Fruit fly (Drosophila melanogaster) whole organism, embryonic: Measurements from ENCODE around the gene ct.
A peak's percentile ranks its signal among the peaks of the same experiment; 100 is the strongest.

ENCODE experiments used
- Ada2b ChIP-seq: fragments of 200-800 bp; sonication (Bioruptor generic); IDR thresholded peaks from 2 replicates; pipeline ENCODE4 v1.3.6; 2022; ENCODE audit warnings: missing biosample characterization, missing genetic modification characterization
- Adf1 ChIP-seq: fragments of 200-800 bp; sonication (Bioruptor generic); IDR thresholded peaks from 2 replicates; pipeline ENCODE4 v1.3.6; 2022; ENCODE audit warnings: missing biosample characterization, missing genetic modification characterization
- Atf3 ChIP-seq: fragments of 200-800 bp; sonication (Bioruptor generic); optimal IDR thresholded peaks from 3 replicates; lab custom pipeline; 2016; ENCODE audit warnings: missing biosample characterization, missing genetic modification characterization
- CG10431 ChIP-seq: fragments of 200-800 bp; sonication (Bioruptor generic); optimal IDR thresholded peaks from 3 replicates; lab custom pipeline; 2018; ENCODE audit warnings: missing biosample characterization, mild to moderate bottlenecking, missing genetic modification characterization
- CG10565 ChIP-seq: fragments of 200-800 bp; sonication (Bioruptor generic); optimal IDR thresholded peaks from 3 replicates; lab custom pipeline; 2016; ENCODE audit warnings: missing biosample characterization, mild to moderate bottlenecking, missing genetic modification characterization
- CG1233 ChIP-seq: fragments of 200-800 bp; sonication (Bioruptor generic); optimal IDR thresholded peaks from 4 replicates; lab custom pipeline; 2018; ENCODE audit warnings: missing biosample characterization, mild to moderate bottlenecking, missing genetic modification characterization
- CG12659 ChIP-seq: fragments of 200-800 bp; sonication (Bioruptor generic); optimal IDR thresholded peaks from 3 replicates; lab custom pipeline; 2017; ENCODE audit warnings: mild to moderate bottlenecking, missing biosample characterization, missing genetic modification reagents, missing genetic modification characterization
- CG13123 ChIP-seq: fragments of 200-800 bp; sonication (Bioruptor generic); optimal IDR thresholded peaks from 2 replicates; lab custom pipeline; 2016; ENCODE audit warnings: missing biosample characterization, missing genetic modification characterization
- CG13287 ChIP-seq: fragments of 200-800 bp; sonication (Bioruptor generic); IDR thresholded peaks from 2 replicates; pipeline ENCODE4 v1.3.6; 2022; ENCODE audit warnings: missing biosample characterization, missing genetic modification characterization; ENCODE audit not compliant: partially characterized antibody
- CG15479 ChIP-seq: fragments of 200-800 bp; sonication (Bioruptor generic); optimal IDR thresholded peaks from 3 replicates; lab custom pipeline; 2019; ENCODE audit warnings: missing biosample characterization, mild to moderate bottlenecking, missing genetic modification characterization, moderate library complexity
- CG1647 ChIP-seq: fragments of 200-800 bp; sonication (Bioruptor generic); optimal IDR thresholded peaks from 3 replicates; lab custom pipeline; 2016; ENCODE audit warnings: missing biosample characterization, missing genetic modification characterization
- CG17802 ChIP-seq: fragments of 200-800 bp; sonication (Bioruptor generic); optimal IDR thresholded peaks from 2 replicates; lab custom pipeline; 2018; ENCODE audit warnings: missing biosample characterization, mild to moderate bottlenecking, missing genetic modification characterization, moderate library complexity
- CG33213 ChIP-seq: fragments of 200-800 bp; sonication (Bioruptor generic); optimal IDR thresholded peaks from 3 replicates; lab custom pipeline; 2016; ENCODE audit warnings: missing biosample characterization, missing genetic modification characterization
- CG4854 ChIP-seq: fragments of 200-800 bp; sonication (Bioruptor generic); optimal IDR thresholded peaks from 2 replicates; lab custom pipeline; 2016; ENCODE audit warnings: missing biosample characterization, missing genetic modification characterization, inconsistent platforms
- CG6854 ChIP-seq: fragments of 200-800 bp; sonication (Bioruptor generic); optimal IDR thresholded peaks from 3 replicates; lab custom pipeline; 2017; ENCODE audit warnings: missing biosample characterization, mild to moderate bottlenecking, missing genetic modification characterization
- CG7839 ChIP-seq: fragments of 200-800 bp; sonication (Bioruptor generic); optimal IDR thresholded peaks from 3 replicates; lab custom pipeline; 2018; ENCODE audit warnings: missing biosample characterization, mild to moderate bottlenecking, missing genetic modification characterization, moderate library complexity
- CG7928 ChIP-seq: fragments of 200-800 bp; sonication (Bioruptor generic); optimal IDR thresholded peaks from 2 replicates; lab custom pipeline; 2017; ENCODE audit warnings: missing biosample characterization, mild to moderate bottlenecking, missing genetic modification characterization
- Chrac-16 ChIP-seq: fragments of 200-800 bp; sonication (Bioruptor generic); optimal IDR thresholded peaks from 3 replicates; lab custom pipeline; 2016; ENCODE audit warnings: missing biosample characterization, missing genetic modification characterization
- Dbx ChIP-seq: fragments of 200-800 bp; sonication (Bioruptor generic); IDR thresholded peaks from 3 replicates; pipeline ENCODE4 v1.3.6; 2022; ENCODE audit warnings: missing biosample characterization, missing genetic modification characterization
- Dp ChIP-seq: fragments of 200-800 bp; sonication (Bioruptor generic); optimal IDR thresholded peaks from 2 replicates; lab custom pipeline; 2018; ENCODE audit warnings: missing biosample characterization, mild to moderate bottlenecking, missing genetic modification characterization, moderate library complexity
- E2f1 ChIP-seq: fragments of 200-800 bp; sonication (Bioruptor generic); IDR thresholded peaks from 2 replicates; pipeline ENCODE4 v1.3.6; 2022; ENCODE audit warnings: missing biosample characterization, missing genetic modification characterization
- H15 ChIP-seq: fragments of 200-800 bp; sonication (Bioruptor generic); IDR thresholded peaks from 3 replicates; pipeline ENCODE4 v1.3.6; 2022; ENCODE audit warnings: missing biosample characterization, missing genetic modification characterization
- HLH3B ChIP-seq: fragments of 200-800 bp; sonication (Bioruptor generic); IDR thresholded peaks from 2 replicates; pipeline ENCODE4 v1.3.6; 2022; ENCODE audit warnings: missing biosample characterization, missing genetic modification characterization
- Hand ChIP-seq: fragments of 200-800 bp; sonication (Bioruptor generic); optimal IDR thresholded peaks from 2 replicates; lab custom pipeline; 2017; ENCODE audit warnings: mild to moderate bottlenecking, missing biosample characterization, missing genetic modification reagents, missing genetic modification characterization
- Hmr ChIP-seq: fragments of 200-800 bp; sonication (Bioruptor generic); optimal IDR thresholded peaks from 3 replicates; lab custom pipeline; 2017; ENCODE audit warnings: mild to moderate bottlenecking, missing biosample characterization, missing genetic modification reagents, missing genetic modification characterization
- Hr78 ChIP-seq, 2 experiments: fragments of 200-800 bp in 1 of 2; fragments of >200 bp in 1 of 2; sonication (Bioruptor generic) in 1 of 2; optimal IDR thresholded peaks; 2 replicates each; lab custom pipeline; 2017 to 2019; ENCODE audit warnings: missing biosample characterization in 2 of 2, missing genetic modification characterization in 2 of 2, mild to moderate bottlenecking in 1 of 2, moderate library complexity in 1 of 2
- Lim3 ChIP-seq: fragments of 200-800 bp; sonication (Bioruptor generic); IDR thresholded peaks from 2 replicates; pipeline ENCODE4 v1.3.6; 2022; ENCODE audit warnings: missing biosample characterization, missing genetic modification characterization
- NFAT ChIP-seq: fragments of 200-800 bp; sonication (Bioruptor generic); IDR thresholded peaks from 2 replicates; pipeline ENCODE4 v1.3.6; 2022; ENCODE audit warnings: missing biosample characterization, missing genetic modification characterization
- Nf-YC ChIP-seq: fragments of 200-800 bp; optimal IDR thresholded peaks from 3 replicates; lab custom pipeline; 2019; ENCODE audit warnings: missing biosample characterization, mild to moderate bottlenecking, missing genetic modification characterization, moderate library complexity
- Six4 ChIP-seq: fragments of 200-800 bp; sonication (Bioruptor generic); optimal IDR thresholded peaks from 2 replicates; lab custom pipeline; 2016; ENCODE audit warnings: missing biosample characterization, missing genetic modification characterization
- Spps ChIP-seq: fragments of 200-800 bp; sonication (Bioruptor generic); optimal IDR thresholded peaks from 2 replicates; lab custom pipeline; 2018; ENCODE audit warnings: missing biosample characterization, mild to moderate bottlenecking, missing genetic modification characterization
- ase ChIP-seq: fragments of 200-800 bp; sonication (Bioruptor generic); IDR thresholded peaks from 3 replicates; pipeline ENCODE4 v1.3.6; 2022; ENCODE audit warnings: missing biosample characterization, missing genetic modification characterization
- ash1 ChIP-seq: fragments of 200-800 bp; sonication (Bioruptor generic); optimal IDR thresholded peaks from 2 replicates; lab custom pipeline; 2018; ENCODE audit warnings: missing biosample characterization, mild to moderate bottlenecking, missing genetic modification characterization
- bsh ChIP-seq, 2 experiments: fragments of 200-800 bp; sonication (Bioruptor generic); optimal IDR thresholded peaks; 2 replicates each; lab custom pipeline; 2017 to 2018; ENCODE audit warnings: mild to moderate bottlenecking in 2 of 2, missing biosample characterization in 2 of 2, missing genetic modification characterization in 2 of 2, moderate library complexity in 1 of 2
- da ChIP-seq: fragments of 200-800 bp; sonication (Bioruptor generic); optimal IDR thresholded peaks from 2 replicates; lab custom pipeline; 2016; ENCODE audit warnings: missing biosample characterization, missing genetic modification characterization
- eve ChIP-seq, 2 experiments: fragments of >200 bp; optimal IDR thresholded peaks; 2 replicates each; lab custom pipeline; 2017; ENCODE audit warnings: missing biosample characterization in 2 of 2, missing genetic modification characterization in 2 of 2
- gcm ChIP-seq: fragments of 200-800 bp; sonication (Bioruptor generic); optimal IDR thresholded peaks from 2 replicates; lab custom pipeline; 2019; ENCODE audit warnings: missing biosample characterization, mild to moderate bottlenecking, missing genetic modification characterization, moderate library complexity
- ken ChIP-seq: fragments of 200-800 bp; sonication (Bioruptor generic); IDR thresholded peaks from 3 replicates; pipeline ENCODE4 v1.3.6; 2022; ENCODE audit warnings: missing biosample characterization, missing genetic modification characterization
- knrl ChIP-seq: fragments of 200-800 bp; sonication (Bioruptor generic); IDR thresholded peaks from 3 replicates; pipeline ENCODE4 v1.3.6; 2022; ENCODE audit warnings: missing biosample characterization, missing genetic modification characterization; ENCODE audit not compliant: partially characterized antibody
- odd ChIP-seq: fragments of 200-800 bp; sonication (Bioruptor generic); optimal IDR thresholded peaks from 2 replicates; lab custom pipeline; 2017; ENCODE audit warnings: missing biosample characterization, mild to moderate bottlenecking, missing genetic modification characterization
- onecut ChIP-seq: fragments of 200-800 bp; sonication (Bioruptor generic); IDR thresholded peaks from 2 replicates; pipeline ENCODE4 v1.3.6; 2022; ENCODE audit warnings: missing biosample characterization, missing genetic modification characterization
- pho ChIP-seq: fragments of 200-800 bp; sonication (Bioruptor generic); optimal IDR thresholded peaks from 2 replicates; lab custom pipeline; 2016; ENCODE audit warnings: missing biosample characterization, missing genetic modification characterization
- schlank ChIP-seq: fragments of 200-800 bp; sonication (Bioruptor generic); optimal IDR thresholded peaks from 2 replicates; lab custom pipeline; 2018; ENCODE audit warnings: missing biosample characterization, mild to moderate bottlenecking, missing genetic modification characterization
- sima ChIP-seq: fragments of 200-800 bp; sonication (Bioruptor generic); optimal IDR thresholded peaks from 2 replicates; lab custom pipeline; 2016; ENCODE audit warnings: missing biosample characterization, missing genetic modification characterization
- slou ChIP-seq: fragments of 200-800 bp; sonication (Bioruptor generic); optimal IDR thresholded peaks from 3 replicates; lab custom pipeline; 2016; ENCODE audit warnings: missing biosample characterization, missing genetic modification characterization
- sqz ChIP-seq: fragments of 200-800 bp; sonication (Bioruptor generic); optimal IDR thresholded peaks from 3 replicates; lab custom pipeline; 2018; ENCODE audit warnings: missing biosample characterization, mild to moderate bottlenecking, missing genetic modification characterization
- twi ChIP-seq: fragments of 200-800 bp; optimal IDR thresholded peaks from 2 replicates; lab custom pipeline; 2019; ENCODE audit warnings: missing biosample characterization, mild to moderate bottlenecking, missing genetic modification characterization, moderate library complexity
- yki ChIP-seq: fragments of >200 bp; optimal IDR thresholded peaks from 3 replicates; lab custom pipeline; 2018
- zen ChIP-seq: fragments of 200-800 bp; sonication (Bioruptor generic); optimal IDR thresholded peaks from 3 replicates; lab custom pipeline; 2018; ENCODE audit warnings: missing biosample characterization, mild to moderate bottlenecking, missing genetic modification characterization, moderate library complexity

ct gene

DNA sequence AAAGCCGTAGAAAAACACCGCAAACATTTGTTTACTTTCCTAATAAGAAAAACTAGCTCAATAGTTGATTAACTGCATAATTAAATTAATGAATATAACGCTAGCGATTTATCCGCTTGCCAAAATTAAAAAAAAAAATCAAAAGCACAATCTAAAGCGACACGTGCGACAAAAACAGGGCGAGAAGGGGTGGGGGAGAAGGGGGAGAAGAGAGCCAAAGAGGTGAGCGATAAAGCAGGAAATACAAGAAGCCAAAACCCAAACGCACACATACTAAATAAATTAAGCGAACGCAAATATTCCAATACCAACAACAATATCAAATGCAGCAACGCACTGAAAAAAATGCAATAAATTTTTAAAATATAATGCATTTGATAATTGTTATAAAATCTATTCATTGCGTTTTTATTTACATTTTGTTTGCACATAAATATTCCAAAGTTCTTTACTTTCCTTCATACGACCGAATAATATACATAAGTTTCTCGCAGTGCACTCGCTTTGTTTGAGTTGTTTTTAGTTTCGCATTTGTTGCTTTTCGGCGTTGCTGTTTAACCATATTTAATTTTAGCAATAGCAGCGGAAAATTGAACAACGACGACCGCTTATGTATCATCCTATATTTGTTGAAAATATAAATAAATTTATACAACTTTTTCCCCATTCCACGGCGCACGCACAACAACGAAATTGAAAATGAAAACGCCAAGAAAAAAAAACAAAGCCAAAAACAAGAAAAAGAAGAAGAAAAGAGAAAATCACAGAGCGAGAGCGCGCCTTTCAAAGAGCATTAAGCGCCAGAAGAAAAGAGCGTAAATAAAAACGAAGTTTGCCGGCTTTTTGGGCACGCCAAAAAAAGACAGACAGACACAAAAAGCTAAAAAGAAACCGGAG lies 90.0 kb downstream of the ct start (continued):
- peak; percentile 96 for TF ChIP-seq ase
- no peak for TF ChIP-seq CG15479 (GFP tag; lab: Kevin White, UChicago)
- peak; percentile 98 for TF ChIP-seq CG12659
- TF ChIP-seq schlank (tag; lab: Kevin White, UChicago), result peak; percentile 87
- TF ChIP-seq da (GFP tag; lab: Kevin White, UChicago), result peak; percentile 75
- peak; percentile 94 for TF ChIP-seq CG1233 (GFP tag; lab: Kevin White, UChicago)
- TF ChIP-seq eve (GFP tag; optimal IDR thresholded peaks at IDR 0.05; lab: Kevin White, UChicago), result peak in 1 of 2 experiments; percentile 98
- peak; percentile 96 for TF ChIP-seq E2f1 (GFP tag; lab: Robert Waterston, UW)
- peak; percentile 93 for TF ChIP-seq H15 (GFP tag; lab: Robert Waterston, UW)
- no peak for TF ChIP-seq CG13287
- peak; percentile 13 for TF ChIP-seq Dp
- peak; percentile 87 for TF ChIP-seq Chrac-16 (GFP tag; lab: Kevin White, UChicago)
- TF ChIP-seq CG17802, result peak; percentile 83
- TF ChIP-seq Adf1 (GFP tag; lab: Robert Waterston, UW), result peak; percentile 81
- TF ChIP-seq pho (GFP tag; lab: Kevin White, UChicago), result peak; percentile 92
- TF ChIP-seq Hand, result peak; percentile 94
- TF ChIP-seq CG7928 (GFP tag; lab: Kevin White, UChicago), result peak; percentile 76
- TF ChIP-seq NFAT (GFP tag; lab: Robert Waterston, UW), result peak; percentile 93
- peak; percentile 90 for TF ChIP-seq Lim3 (GFP tag; lab: Robert Waterston, UW)
- peak; percentile 94 for TF ChIP-seq CG6854 (GFP tag; lab: Kevin White, UChicago)
- peak; percentile 80 for TF ChIP-seq CG10431
- peak; percentile 80 for TF ChIP-seq Atf3 (GFP tag; lab: Kevin White, UChicago)
- TF ChIP-seq knrl (GFP tag; lab: Robert Waterston, UW), result no peak
- peak; percentile 85 for TF ChIP-seq Nf-YC
- TF ChIP-seq Spps (tag; lab: Kevin White, UChicago), result peak; percentile 85
- peak; percentile 88 for TF ChIP-seq zen
- peak; percentile 94 for TF ChIP-seq HLH3B (GFP tag; lab: Robert Waterston, UW)
- no peak for TF ChIP-seq ash1 (GFP tag; lab: Kevin White, UChicago)
- peak; percentile 95 for TF ChIP-seq ken (GFP tag; lab: Robert Waterston, UW)
- TF ChIP-seq slou (GFP tag; lab: Kevin White, UChicago), result peak; percentile 90
- peak; percentile 97 for TF ChIP-seq Dbx (GFP tag; lab: Robert Waterston, UW)
- TF ChIP-seq CG33213 (GFP tag; lab: Kevin White, UChicago), result peak; percentile 74
- TF ChIP-seq odd, result peak; percentile 93
- TF ChIP-seq CG4854 (GFP tag; lab: Kevin White, UChicago), result peak; percentile 91
- TF ChIP-seq CG7839 (tag; lab: Kevin White, UChicago), result peak; percentile 97
- TF ChIP-seq Six4 (GFP tag; lab: Kevin White, UChicago), result peak; percentile 91
- TF ChIP-seq Hmr (GFP tag; lab: Kevin White, UChicago), result peak; percentile 97
- TF ChIP-seq twi (tag; lab: Kevin White, UChicago), result peak; percentile 85
- peak; percentile 94 for TF ChIP-seq gcm
- peak; percentile 84 for TF ChIP-seq CG10565 (GFP tag; lab: Kevin White, UChicago)
- peak; percentile 96 for TF ChIP-seq Ada2b
- peak; percentile 90 for TF ChIP-seq CG1647 (GFP tag; lab: Kevin White, UChicago)
- no peak for TF ChIP-seq yki (lab: Kevin White, UChicago)
- TF ChIP-seq bsh (GFP tag; optimal IDR thresholded peaks at IDR 0.05; lab: Kevin White, UChicago), result peak; percentile 66 to 96
- TF ChIP-seq CG13123 (GFP tag; lab: Kevin White, UChicago), result peak; percentile 79
- TF ChIP-seq onecut (GFP tag; lab: Robert Waterston, UW), result peak; percentile 89
- peak in 1 of 2 experiments; percentile 84 for TF ChIP-seq Hr78 (GFP tag; optimal IDR thresholded peaks at IDR 0.05; lab: Kevin White, UChicago)
- peak; percentile 73 for TF ChIP-seq sima
- peak; percentile 93 for TF ChIP-seq sqz (GFP tag; lab: Kevin White, UChicago)
